Fruit fly (Drosophila melanogaster): ENCODE results near the gene CG1924.
A peak's percentile ranks its signal among the peaks of the same experiment; 100 is the strongest.

CG1924 gene

DNA sequence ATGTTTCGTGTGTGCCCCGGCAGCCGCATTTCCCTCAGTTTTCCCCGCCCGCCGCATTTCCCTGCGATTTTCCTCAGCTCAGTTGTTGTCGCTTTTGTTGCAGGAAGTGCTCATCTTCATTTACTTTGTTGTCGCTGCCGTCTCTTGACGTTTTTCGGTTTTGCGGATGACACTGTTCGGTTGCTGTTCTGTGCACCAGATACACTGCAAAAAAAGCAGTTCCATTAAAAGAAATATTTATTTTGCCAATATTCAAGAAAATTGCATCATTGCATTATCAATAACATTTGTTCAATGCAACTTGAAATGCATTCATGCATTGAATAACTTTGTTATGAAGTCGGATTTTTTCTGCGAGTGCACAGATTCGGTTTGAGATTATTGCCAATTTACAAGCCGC, 39.1 kb upstream of the CG1924 start (continued):
- TF ChIP-seq Hand (GFP tag; optimal IDR thresholded peaks at IDR 0.05) (no peak), CG2875 (GFP tag; optimal IDR thresholded peaks at IDR 0.05) (peak; percentile 38), Blimp-1 (GFP tag; optimal IDR thresholded peaks at IDR 0.05) (peak; percentile 59), CG2116 (GFP tag; optimal IDR thresholded peaks at IDR 0.05) (peak; percentile 8), stc (GFP tag; IDR thresholded peaks at IDR 0.05) (no peak), Rx (GFP tag; IDR thresholded peaks at IDR 0.05) (0 out of 2 replicates have a peak, but pooled peaks have one; percentile 10), CG31224 (GFP tag; IDR thresholded peaks at IDR 0.05) (no peak), Lpt (GFP tag; optimal IDR thresholded peaks at IDR 0.05) (no peak), CG9609 (GFP tag; optimal IDR thresholded peaks at IDR 0.05) (peak; percentile 11), H2.0 (GFP tag; IDR thresholded peaks at IDR 0.05) (no peak), Asciz (GFP tag; optimal IDR thresholded peaks at IDR 0.05) (peak; percentile 49), CG10543 (GFP tag; optimal IDR thresholded peaks at IDR 0.05) (no peak), hb (GFP tag; IDR thresholded peaks at IDR 0.05; ENCODE audit: partially characterized antibody) (no peak), sug (tag; optimal IDR thresholded peaks at IDR 0.05) (no peak), Oli (tag; optimal IDR thresholded peaks at IDR 0.05) (peak; percentile 59), CG8359 (GFP tag; optimal IDR thresholded peaks at IDR 0.05; ENCODE audit: borderline replicate concordance) (no peak), ind (GFP tag; optimal IDR thresholded peaks at IDR 0.05) (peak; percentile 39), chinmo (GFP tag; IDR thresholded peaks at IDR 0.05; ENCODE audit: partially characterized antibody) (no peak), MTF-1 (GFP tag; optimal IDR thresholded peaks at IDR 0.05; ENCODE audit: borderline replicate concordance) (no peak), CG1602 (GFP tag; optimal IDR thresholded peaks at IDR 0.05) (peak; percentile 57), CG7372 (GFP tag; IDR thresholded peaks at IDR 0.05) (no peak), CG18764 (GFP tag; optimal IDR thresholded peaks at IDR 0.05) (peak; percentile 15), CG9437 (GFP tag; optimal IDR thresholded peaks at IDR 0.05) (peak; percentile 18), btn (GFP tag; optimal IDR thresholded peaks at IDR 0.05) (peak; percentile 30), HmgZ (tag; optimal IDR thresholded peaks at IDR 0.05) (no peak), BEAF-32 (GFP tag; optimal IDR thresholded peaks at IDR 0.05) (no peak), unpg (GFP tag; optimal IDR thresholded peaks at IDR 0.05) (peak; percentile 63), CG32532 (GFP tag; IDR thresholded peaks at IDR 0.05) (peak; percentile 17; the same call in 1 of the 2 replicates), knrl (GFP tag; IDR thresholded peaks at IDR 0.05; ENCODE audit: partially characterized antibody) (no peak), Sox102F (GFP tag; optimal IDR thresholded peaks at IDR 0.05) (peak; percentile 70), zfh2 (GFP tag; optimal IDR thresholded peaks at IDR 0.05) (no peak), jing (GFP tag; optimal IDR thresholded peaks at IDR 0.05) (peak; percentile 41), CG18599 (GFP tag; optimal IDR thresholded peaks at IDR 0.05) (peak; percentile 14), CG10267 (tag; optimal IDR thresholded peaks at IDR 0.05) (peak; percentile 44), Ssrp (tag; optimal IDR thresholded peaks at IDR 0.05) (peak; percentile 27), dpn (GFP tag; optimal IDR thresholded peaks at IDR 0.05) (peak; percentile 42 to 49), Drgx (GFP tag; IDR thresholded peaks at IDR 0.05) (peak; percentile 89), ATbp (GFP tag; optimal IDR thresholded peaks at IDR 0.05) (peak; percentile 55), row (GFP tag; IDR thresholded peaks at IDR 0.05) (peak; percentile 50), Elba2 (GFP tag; optimal IDR thresholded peaks at IDR 0.05) (no peak), Kr (GFP tag; optimal IDR thresholded peaks at IDR 0.05) (no peak), pnt (GFP tag; optimal IDR thresholded peaks at IDR 0.05) (peak; percentile 8), CG2202 (tag; optimal IDR thresholded peaks at IDR 0.05) (peak; percentile 15), Pdp1 (GFP tag; optimal IDR thresholded peaks at IDR 0.05) (peak; percentile 17 to 24), D (optimal IDR thresholded peaks at IDR 0.05) (no peak), D (GFP tag; optimal IDR thresholded peaks at IDR 0.05) (peak; percentile 45), esg (GFP tag; conservative IDR thresholded peaks at IDR 0.05) (0 out of 2 replicates have a peak, but pooled peaks have one; percentile 16), TFAM (GFP tag; optimal IDR thresholded peaks at IDR 0.05) (no peak), CG7271 (tag; optimal IDR thresholded peaks at IDR 0.05) (peak; percentile 53), fd3F (GFP tag; optimal IDR thresholded peaks at IDR 0.05) (no peak)

Data from whole organism, embryonic.